Worm (Caenorhabditis elegans) whole organism, L2 larva: ENCODE measurements around the gene F15E6.9.

Source experiments
- C34F6.9 ChIP-seq: fragments of 150-350 bp; optimal IDR thresholded peaks from 2 replicates; lab custom pipeline; 2014; ENCODE audit warnings: missing biosample characterization, missing genetic modification characterization
- F13H6.1 ChIP-seq: sonication (generic microtip); optimal IDR thresholded peaks from 2 replicates; lab custom pipeline; 2016; ENCODE audit warnings: missing genetic modification characterization, missing compliant biosample characterization
- R02D3.7 ChIP-seq: fragments of 150-350 bp; optimal IDR thresholded peaks from 2 replicates; lab custom pipeline; 2014; ENCODE audit warnings: missing biosample characterization, missing genetic modification characterization
- alr-1 ChIP-seq: fragments of 150-350 bp; optimal IDR thresholded peaks from 2 replicates; lab custom pipeline; 2014; ENCODE audit warnings: missing biosample characterization, missing genetic modification characterization
- aly-2 ChIP-seq: fragments of 150-350 bp; optimal IDR thresholded peaks from 2 replicates; lab custom pipeline; 2014; ENCODE audit warnings: missing biosample characterization, missing genetic modification characterization
- ama-1 ChIP-seq: fragments of 150-350 bp; optimal IDR thresholded peaks from 2 replicates; lab custom pipeline; 2018; ENCODE audit warnings: inconsistent platforms
- blmp-1 ChIP-seq: sonication (generic microtip); optimal IDR thresholded peaks from 2 replicates; lab custom pipeline; 2017; ENCODE audit warnings: missing genetic modification characterization, mild to moderate bottlenecking, missing compliant biosample characterization, antibody characterized with exemption, moderate library complexity; ENCODE audit not compliant: insufficient read depth
- ceh-82 ChIP-seq: fragments of 150-350 bp; optimal IDR thresholded peaks from 2 replicates; lab custom pipeline; 2014; ENCODE audit warnings: missing biosample characterization, missing genetic modification characterization
- crh-2 ChIP-seq: sonication (generic microtip); optimal IDR thresholded peaks from 2 replicates; lab custom pipeline; 2017; ENCODE audit warnings: missing biosample characterization, missing genetic modification characterization
- dmd-4 ChIP-seq: sonication (generic microtip); optimal IDR thresholded peaks from 2 replicates; lab custom pipeline; 2017; ENCODE audit warnings: missing biosample characterization, missing genetic modification characterization
- egl-27 ChIP-seq: sonication (generic microtip); optimal IDR thresholded peaks from 3 replicates; lab custom pipeline; 2017; ENCODE audit warnings: missing biosample characterization, missing genetic modification reagents, missing genetic modification characterization
- elt-3 ChIP-seq: sonication (generic microtip); optimal IDR thresholded peaks from 2 replicates; lab custom pipeline; 2017; ENCODE audit warnings: missing biosample characterization, missing genetic modification characterization
- fos-1 ChIP-seq: fragments of 150-350 bp; optimal IDR thresholded peaks from 2 replicates; lab custom pipeline; 2014; ENCODE audit warnings: missing biosample characterization, missing genetic modification characterization
- gmeb-1 ChIP-seq: fragments of 150-350 bp; optimal IDR thresholded peaks from 2 replicates; lab custom pipeline; 2014; ENCODE audit warnings: missing biosample characterization, missing genetic modification characterization
- lin-11 ChIP-seq: fragments of 150-350 bp; sonication (generic microtip); optimal IDR thresholded peaks from 2 replicates; lab custom pipeline; 2014; ENCODE audit warnings: missing biosample characterization, missing genetic modification characterization, inconsistent platforms, mixed read lengths
- lin-13 ChIP-seq: fragments of 150-350 bp; optimal IDR thresholded peaks from 2 replicates; lab custom pipeline; 2014; ENCODE audit warnings: missing biosample characterization, missing genetic modification reagents, missing genetic modification characterization
- lsy-2 ChIP-seq, 2 experiments: fragments of 150-350 bp in 1 of 2; sonication (generic microtip) in 1 of 2; optimal IDR thresholded peaks; 2 replicates each; lab custom pipeline; 2014 to 2017; ENCODE audit warnings: missing biosample characterization in 2 of 2, missing genetic modification characterization in 2 of 2
- mdl-1 ChIP-seq, 2 experiments: fragments of 150-350 bp in 1 of 2; sonication (generic microtip) in 1 of 2; optimal IDR thresholded peaks; 2 replicates each; lab custom pipeline; 2017; ENCODE audit warnings: missing biosample characterization in 2 of 2, missing genetic modification characterization in 2 of 2
- nhr-11 ChIP-seq: fragments of 150-350 bp; optimal IDR thresholded peaks from 2 replicates; lab custom pipeline; 2014; ENCODE audit warnings: missing biosample characterization, missing genetic modification characterization
- nhr-129 ChIP-seq: fragments of 150-350 bp; optimal IDR thresholded peaks from 2 replicates; lab custom pipeline; 2014; ENCODE audit warnings: missing biosample characterization, missing genetic modification characterization
- nhr-21 ChIP-seq: fragments of 150-350 bp; optimal IDR thresholded peaks from 2 replicates; lab custom pipeline; 2014; ENCODE audit warnings: missing biosample characterization, missing genetic modification characterization
- nhr-23 ChIP-seq: fragments of 150-350 bp; optimal IDR thresholded peaks from 2 replicates; lab custom pipeline; 2014; ENCODE audit warnings: missing biosample characterization, missing genetic modification reagents, missing genetic modification characterization
- nhr-237 ChIP-seq: fragments of 150-350 bp; optimal IDR thresholded peaks from 2 replicates; lab custom pipeline; 2014; ENCODE audit warnings: missing biosample characterization, missing genetic modification characterization
- nhr-25 ChIP-seq: fragments of 150-350 bp; sonication (generic microtip); optimal IDR thresholded peaks from 3 replicates; lab custom pipeline; 2014; ENCODE audit warnings: missing biosample characterization, missing genetic modification characterization
- nhr-6 ChIP-seq: fragments of 150-350 bp; optimal IDR thresholded peaks from 2 replicates; lab custom pipeline; 2014; ENCODE audit warnings: missing biosample characterization, missing genetic modification characterization
- nhr-77 ChIP-seq: fragments of 150-350 bp; optimal IDR thresholded peaks from 2 replicates; lab custom pipeline; 2014; ENCODE audit warnings: missing biosample characterization, missing genetic modification characterization
- peb-1 ChIP-seq: fragments of 150-350 bp; optimal IDR thresholded peaks from 2 replicates; lab custom pipeline; 2014; ENCODE audit warnings: missing biosample characterization, missing genetic modification characterization
- skn-1 ChIP-seq: sonication (generic microtip); optimal IDR thresholded peaks from 2 replicates; lab custom pipeline; 2017; ENCODE audit warnings: missing biosample characterization, missing genetic modification characterization
- sma-3 ChIP-seq: sonication (generic microtip); optimal IDR thresholded peaks from 2 replicates; lab custom pipeline; 2016; ENCODE audit warnings: missing genetic modification reagents, missing genetic modification characterization, missing compliant biosample characterization
- sma-9 ChIP-seq, 2 experiments: fragments of 150-350 bp in 1 of 2; sonication (generic microtip) in 1 of 2; optimal IDR thresholded peaks; 2 replicates each; lab custom pipeline; 2014 to 2016; ENCODE audit warnings: missing genetic modification characterization in 2 of 2, mild to moderate bottlenecking in 1 of 2, missing biosample characterization in 1 of 2, missing compliant biosample characterization in 1 of 2, missing genetic modification reagents in 1 of 2, moderate library complexity in 1 of 2
- snpc-4 ChIP-seq: fragments of 150-350 bp; optimal IDR thresholded peaks from 2 replicates; lab custom pipeline; 2014; ENCODE audit warnings: missing biosample characterization, missing genetic modification characterization
- unc-39 ChIP-seq: fragments of 150-350 bp; optimal IDR thresholded peaks from 2 replicates; lab custom pipeline; 2014; ENCODE audit warnings: missing biosample characterization, missing genetic modification characterization
- unc-62 ChIP-seq: fragments of 150-350 bp; optimal IDR thresholded peaks from 2 replicates; lab custom pipeline; 2014; ENCODE audit warnings: missing biosample characterization, missing genetic modification reagents, missing genetic modification characterization
- zag-1 ChIP-seq: fragments of 150-350 bp; optimal IDR thresholded peaks from 2 replicates; lab custom pipeline; 2014; ENCODE audit warnings: missing biosample characterization, missing genetic modification characterization
- ztf-1 ChIP-seq: fragments of 200-800 bp; sonication (Bioruptor generic); conservative IDR thresholded peaks from 2 replicates; pipeline ENCODE4 v1.3.6; 2022; ENCODE audit warnings: missing genetic modification characterization, missing compliant biosample characterization
- ztf-11 ChIP-seq: sonication (generic microtip); optimal IDR thresholded peaks from 2 replicates; lab custom pipeline; 2017; ENCODE audit warnings: missing biosample characterization, missing genetic modification characterization

The F15E6.9 gene

DNA sequence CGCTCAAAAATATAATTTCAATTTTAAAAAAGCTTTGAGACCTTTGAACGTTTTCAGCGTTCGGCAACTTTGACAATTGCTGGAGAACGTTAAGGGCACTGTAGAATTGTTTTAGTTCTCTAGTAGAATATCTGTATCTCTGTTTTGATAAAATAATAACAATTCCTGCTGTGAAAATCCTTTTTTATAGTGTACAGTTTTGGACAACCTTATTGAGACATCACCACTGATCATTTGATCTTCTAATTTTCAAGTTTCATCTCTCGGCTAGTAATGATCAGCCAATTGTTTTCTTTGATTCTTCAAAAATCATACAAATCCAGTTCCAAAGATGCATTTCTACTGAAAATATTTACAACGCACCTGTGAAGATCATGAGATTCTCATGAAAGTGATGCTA is 6.3 kb downstream of the F15E6.9 start, which contains the start of gene F15E6.10:
Gene F15E6.10 (plus strand): TSS at position 301 of the 400 bp plus-strand sequence.
- TF ChIP-seq elt-3 (tag; lab: Kevin White, UChicago) (no peak), nhr-23 (no peak)

DNA sequence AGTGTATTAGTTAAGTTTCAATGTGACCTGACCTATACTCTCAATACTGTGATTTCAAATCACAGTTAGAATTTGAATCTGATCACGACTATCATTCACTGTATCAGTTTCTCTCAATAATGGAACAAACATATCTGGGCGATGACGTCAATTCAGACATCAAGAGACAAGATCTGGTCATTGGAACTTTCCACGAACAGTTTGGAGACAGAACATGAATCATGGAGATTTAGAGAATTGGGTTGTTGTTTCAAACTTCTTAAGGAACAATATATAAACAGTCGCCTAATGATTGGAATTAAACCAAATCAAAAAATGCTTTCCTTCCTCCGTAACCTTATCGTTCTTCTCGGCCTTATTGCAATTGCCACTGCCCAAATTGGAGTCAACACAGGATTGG is 7.7 kb downstream of the F15E6.9 start, which contains the start of gene F15E6.4:
Gene F15E6.4 (plus strand): TSS at position 301 of the 400 bp plus-strand sequence.
- TF ChIP-seq aly-2 (no peak), unc-62 (no peak), blmp-1 (tag; lab: Kevin White, UChicago) (no peak), R02D3.7 (tag; lab: Kevin White, UChicago) (no peak), nhr-25 (tag; lab: Kevin White, UChicago) (no peak), zag-1 (tag; lab: Kevin White, UChicago) (no peak), lin-13 (GFP tag; lab: Kevin White, UChicago) (no peak), F13H6.1 (no peak), ama-1 (no peak), sma-3 (no peak), crh-2 (tag; lab: Kevin White, UChicago) (no peak)

DNA sequence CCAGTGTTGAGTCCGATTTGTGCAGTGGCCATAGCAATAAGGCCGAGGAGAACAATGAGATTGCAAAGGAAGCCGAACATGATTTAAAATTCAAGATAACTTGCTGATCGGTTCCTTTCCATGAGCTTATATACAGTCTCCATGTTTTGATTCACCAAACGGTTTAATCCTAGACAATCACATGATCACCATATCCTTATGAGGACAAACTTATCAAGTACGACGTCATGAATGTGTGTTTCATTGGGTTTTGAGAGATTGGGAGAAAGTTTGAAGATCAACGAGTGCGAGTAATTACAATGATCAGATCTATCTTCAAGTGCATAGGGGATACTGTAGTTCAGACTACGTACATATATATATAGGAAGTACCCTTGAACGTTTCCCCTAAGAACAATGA is 8.4 kb downstream of the F15E6.9 start, which contains the start of gene dct-7:
Gene dct-7 (minus strand): TSS at position 101 of the 400 bp plus-strand sequence.
- TF ChIP-seq lin-13 (GFP tag; lab: Kevin White, UChicago) (no peak), sma-9 (GFP tag; optimal IDR thresholded peaks at IDR 0.05; lab: Kevin White, UChicago) (peak; percentile 23), sma-9 (tag; optimal IDR thresholded peaks at IDR 0.05; lab: Kevin White, UChicago) (no peak)

DNA sequence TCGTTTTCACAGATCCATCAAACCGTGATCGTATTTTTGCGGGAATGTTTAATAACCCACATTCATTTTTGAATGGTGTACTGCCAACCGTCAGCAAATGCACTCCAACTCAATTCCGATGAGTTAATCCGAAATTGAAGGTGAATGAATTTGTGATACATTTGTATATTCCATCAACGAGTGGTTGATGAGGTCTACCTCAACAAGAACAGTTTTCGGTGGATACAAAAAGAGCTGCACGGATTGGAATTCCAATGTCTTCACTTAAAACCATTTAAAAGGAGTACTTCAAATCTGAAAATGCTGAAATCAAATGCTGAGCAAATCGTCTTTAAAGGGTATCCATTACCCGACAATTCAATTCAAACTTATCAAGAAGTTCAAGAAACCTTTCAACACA is 9.6 kb downstream of the F15E6.9 start, which contains the start of gene F15E6.5:
Gene F15E6.5 (plus strand): TSS at position 301 of the 400 bp plus-strand sequence.
- no peak for TF ChIP-seq sma-9 (GFP tag; optimal IDR thresholded peaks at IDR 0.05; lab: Kevin White, UChicago)
- no peak for TF ChIP-seq sma-9 (tag; optimal IDR thresholded peaks at IDR 0.05; lab: Kevin White, UChicago)
- no peak for TF ChIP-seq nhr-77 (tag; lab: Kevin White, UChicago)
- no peak for TF ChIP-seq zag-1 (tag; lab: Kevin White, UChicago)
- no peak for TF ChIP-seq nhr-237 (tag; lab: Kevin White, UChicago)
- no peak for TF ChIP-seq snpc-4
- TF ChIP-seq lsy-2 (tag; optimal IDR thresholded peaks at IDR 0.05; lab: Kevin White, UChicago), result no peak
- no peak for TF ChIP-seq nhr-6 (tag; lab: Kevin White, UChicago)
- no peak for TF ChIP-seq C34F6.9 (tag; lab: Kevin White, UChicago)
- TF ChIP-seq aly-2, result no peak
- TF ChIP-seq nhr-129 (tag; lab: Kevin White, UChicago), result no peak

DNA sequence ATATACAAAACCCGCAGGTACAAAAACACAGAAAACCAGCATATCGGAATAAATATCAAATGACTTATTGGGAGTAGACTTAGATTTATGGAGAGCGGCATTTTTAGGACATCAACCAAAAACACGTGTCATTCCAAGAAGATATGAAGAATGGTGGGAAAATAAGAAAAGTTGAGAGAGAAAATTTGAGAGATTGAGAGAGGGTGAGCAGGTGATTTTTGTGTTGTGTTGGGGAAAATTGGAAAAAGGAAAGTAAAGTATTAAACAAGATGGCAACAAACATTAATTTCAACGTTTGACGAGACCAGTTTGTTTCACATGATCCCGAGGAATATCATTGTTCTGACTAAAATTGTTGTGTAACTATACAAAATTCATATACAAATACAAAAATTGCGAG is 10.6 kb downstream of the F15E6.9 start, which contains the start of gene srv-4:
Gene srv-4 (minus strand): TSS at position 101 of the 400 bp plus-strand sequence.
- TF ChIP-seq ztf-11, result no peak

DNA sequence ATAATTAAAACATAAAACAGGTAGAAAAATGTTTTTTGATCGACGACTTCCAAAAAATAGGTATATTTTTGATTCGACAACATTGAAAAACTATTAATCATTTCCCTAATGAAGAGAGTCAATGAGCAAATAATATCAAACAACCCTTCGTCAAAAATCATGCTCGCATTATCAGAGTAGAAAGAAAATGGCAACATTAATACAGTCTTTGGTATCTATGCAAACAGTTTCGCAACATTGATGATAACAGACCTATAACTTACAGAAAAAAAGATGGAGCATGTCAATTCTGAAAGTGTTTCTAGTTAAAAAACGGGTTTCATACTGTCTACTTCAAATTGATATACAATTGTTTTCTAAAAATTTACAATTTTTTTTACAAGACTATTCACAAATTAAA is 13.9 kb downstream of the F15E6.9 start:
- TF ChIP-seq gmeb-1 (tag; lab: Kevin White, UChicago) (peak; percentile 13), skn-1 (tag; lab: Kevin White, UChicago) (peak; percentile 8), fos-1 (tag; lab: Kevin White, UChicago) (peak; percentile 89), nhr-11 (tag; lab: Kevin White, UChicago) (no peak)

DNA sequence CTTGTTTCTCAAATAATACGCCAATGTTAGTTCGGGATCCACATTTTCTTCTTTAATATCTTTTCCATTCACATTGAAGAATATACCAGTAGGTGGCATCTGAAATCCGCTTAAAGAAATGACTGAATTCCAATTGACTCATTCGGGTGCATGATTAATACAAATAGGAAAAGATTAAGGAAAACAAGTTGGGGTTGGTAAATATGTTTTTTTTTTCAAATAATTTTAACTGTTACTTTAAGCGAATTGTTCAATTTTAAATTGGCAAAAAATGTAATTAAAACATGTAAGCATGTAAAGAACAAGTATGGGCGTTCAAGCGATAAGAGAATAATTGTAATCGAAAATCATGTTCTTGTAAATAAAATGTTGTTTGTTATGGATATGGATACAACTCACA is 14.9 kb downstream of the F15E6.9 start, which contains the start of gene F15E6.6:
Gene F15E6.6 (minus strand): TSS at position 101 of the 400 bp plus-strand sequence.
- TF ChIP-seq sma-9 (GFP tag; optimal IDR thresholded peaks at IDR 0.05; lab: Kevin White, UChicago), result no peak
- no peak for TF ChIP-seq sma-9 (tag; optimal IDR thresholded peaks at IDR 0.05; lab: Kevin White, UChicago)

DNA sequence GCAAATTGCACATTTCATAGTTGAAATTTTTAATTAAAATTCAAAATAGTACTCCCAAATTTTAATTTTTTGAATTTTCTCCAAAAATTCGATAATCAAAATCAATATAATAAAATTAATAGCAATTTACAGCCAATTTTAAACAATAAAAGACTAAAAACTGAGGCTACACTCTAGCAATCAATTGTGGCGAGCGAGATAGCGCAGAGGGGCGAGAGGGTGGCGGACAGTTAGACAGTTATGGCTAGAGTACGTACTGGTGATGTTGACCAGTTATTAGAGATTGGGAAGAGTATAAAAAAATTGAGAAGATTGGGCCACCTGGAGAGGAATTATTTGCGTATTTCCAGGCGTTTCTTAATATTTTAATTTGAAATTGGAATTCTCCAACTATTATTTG is 21.2 kb downstream of the F15E6.9 start, which contains the start of gene nhr-78:
Gene nhr-78 (minus strand): TSS at position 182 of the 400 bp plus-strand sequence.
- TF ChIP-seq unc-39 (tag; lab: Kevin White, UChicago), result no peak
- TF ChIP-seq lin-11 (tag; lab: Kevin White, UChicago), result no peak
- TF ChIP-seq unc-62, result no peak
- TF ChIP-seq peb-1 (tag; lab: Kevin White, UChicago), result no peak
- no peak for TF ChIP-seq nhr-77 (tag; lab: Kevin White, UChicago)
- no peak for TF ChIP-seq ztf-11
- no peak for TF ChIP-seq aly-2
- no peak for TF ChIP-seq mdl-1 (tag; optimal IDR thresholded peaks at IDR 0.05; lab: Kevin White, UChicago)
- no peak for TF ChIP-seq nhr-6 (tag; lab: Kevin White, UChicago)
- peak; percentile 40 for TF ChIP-seq gmeb-1 (tag; lab: Kevin White, UChicago)
- no peak for TF ChIP-seq fos-1 (tag; lab: Kevin White, UChicago)
- TF ChIP-seq nhr-23, result no peak
- TF ChIP-seq dmd-4, result no peak
- no peak for TF ChIP-seq nhr-21 (tag; lab: Kevin White, UChicago)
- no peak for TF ChIP-seq egl-27 (tag; lab: Kevin White, UChicago)
- peak; percentile 14 for TF ChIP-seq C34F6.9 (tag; lab: Kevin White, UChicago)
- no peak for TF ChIP-seq elt-3 (tag; lab: Kevin White, UChicago)
- no peak for TF ChIP-seq ceh-82 (tag; lab: Kevin White, UChicago)
- peak; percentile 5 for TF ChIP-seq sma-9 (GFP tag; optimal IDR thresholded peaks at IDR 0.05; lab: Kevin White, UChicago)
- no peak for TF ChIP-seq sma-9 (tag; optimal IDR thresholded peaks at IDR 0.05; lab: Kevin White, UChicago)
- peak; percentile 37 for TF ChIP-seq F13H6.1
- no peak for TF ChIP-seq nhr-25 (tag; lab: Kevin White, UChicago)
- TF ChIP-seq zag-1 (tag; lab: Kevin White, UChicago), result no peak
- TF ChIP-seq crh-2 (tag; lab: Kevin White, UChicago), result no peak
- TF ChIP-seq alr-1 (tag; lab: Kevin White, UChicago), result no peak
- TF ChIP-seq ztf-1 (GFP tag; lab: Robert Waterston, UW), result no peak
